Worm (Caenorhabditis elegans): ENCODE measurements around the gene nhr-6.

ce11 chrIII:3571371-3571902 is 1.9 kb upstream of the nhr-6 start:
- no peak for TF ChIP-seq snpc-4 (GFP tag; optimal IDR thresholded peaks at IDR 0.05)
- no peak for TF ChIP-seq snpc-4 (tag; optimal IDR thresholded peaks at IDR 0.05)
- no peak for TF ChIP-seq sptf-2 (GFP tag; optimal IDR thresholded peaks at IDR 0.05)
- no peak for TF ChIP-seq lag-1 (GFP tag; IDR thresholded peaks at IDR 0.05)

All from whole organism, young adult.